Worm (Caenorhabditis elegans) whole organism, midembryonic: ENCODE data around the gene panl-3.

ENCODE experiments used
- cog-1 ChIP-seq: sonication (generic microtip); optimal IDR thresholded peaks from 2 replicates; lab custom pipeline; 2016; ENCODE audit warnings: missing genetic modification characterization, missing compliant biosample characterization
- med-1 ChIP-seq: sonication (generic microtip); optimal IDR thresholded peaks from 2 replicates; lab custom pipeline; 2017; ENCODE audit warnings: missing genetic modification characterization, mild to moderate bottlenecking, missing compliant biosample characterization, antibody characterized with exemption, missing genetic modification reagents; ENCODE audit not compliant: insufficient read depth
- ref-1 ChIP-seq: fragments of 200-800 bp; sonication (Bioruptor generic); conservative IDR thresholded peaks from 2 replicates; pipeline ENCODE4 v1.3.6; 2022; ENCODE audit warnings: missing genetic modification reagents, missing genetic modification characterization, missing compliant biosample characterization

ce11 chrIII:9849950-9850349 is 31.1 kb downstream of the panl-3 start:
- no peak for TF ChIP-seq cog-1
- no peak for TF ChIP-seq med-1 (GFP tag; lab: Kevin White, UChicago)
- TF ChIP-seq ref-1 = no peak
